Worm (Caenorhabditis elegans) whole organism, young adult: ENCODE measurements around the gene lin-15B.
A peak's percentile ranks its signal among the peaks of the same experiment; 100 is the strongest.

ENCODE experiments used
- B0019.2 ChIP-seq: fragments of 200-800 bp; sonication (Bioruptor generic); conservative IDR thresholded peaks from 2 replicates; pipeline ENCODE4 v1.3.6; 2022; ENCODE audit warnings: missing genetic modification reagents, missing genetic modification characterization, missing compliant biosample characterization
- B0035.1 ChIP-seq: sonication (generic microtip); optimal IDR thresholded peaks from 2 replicates; lab custom pipeline; 2016; ENCODE audit warnings: missing genetic modification characterization, mild to moderate bottlenecking, missing compliant biosample characterization, missing genotype, missing genetic modification reagents
- B0261.1 ChIP-seq: sonication (generic microtip); optimal IDR thresholded peaks from 2 replicates; lab custom pipeline; 2016; ENCODE audit warnings: mild to moderate bottlenecking, missing genetic modification characterization, moderate library complexity, missing compliant biosample characterization
- B0336.3 ChIP-seq: fragments of 200-800 bp; sonication (Bioruptor generic); IDR thresholded peaks from 2 replicates; pipeline ENCODE4 v1.3.6; 2022; ENCODE audit warnings: missing genetic modification characterization, missing compliant biosample characterization
- C06A6.2 ChIP-seq: fragments of 200-800 bp; sonication (Bioruptor generic); conservative IDR thresholded peaks from 2 replicates; pipeline ENCODE4 v1.3.6; 2022; ENCODE audit warnings: missing genetic modification characterization, missing compliant biosample characterization
- F10E7.11 ChIP-seq: sonication (generic microtip); optimal IDR thresholded peaks from 2 replicates; lab custom pipeline; 2017; ENCODE audit warnings: mild to moderate bottlenecking, missing genetic modification characterization, moderate library complexity, missing compliant biosample characterization
- F23B12.7 ChIP-seq: sonication (generic microtip); optimal IDR thresholded peaks from 2 replicates; lab custom pipeline; 2017; ENCODE audit warnings: missing genetic modification characterization, mild to moderate bottlenecking, missing compliant biosample characterization, antibody characterized with exemption, moderate library complexity; ENCODE audit not compliant: insufficient read depth
- F37B4.10 ChIP-seq: fragments of 200-800 bp; sonication (Bioruptor generic); IDR thresholded peaks from 2 replicates; pipeline ENCODE4 v1.3.6; 2022; ENCODE audit warnings: missing genetic modification characterization, missing compliant biosample characterization
- K12H6.12 ChIP-seq: fragments of 200-800 bp; sonication (Bioruptor generic); optimal IDR thresholded peaks from 2 replicates; lab custom pipeline; 2018; ENCODE audit warnings: mild to moderate bottlenecking, missing genetic modification characterization, missing compliant biosample characterization
- Y56A3A.18 ChIP-seq: fragments of 200-800 bp; sonication (Bioruptor generic); IDR thresholded peaks from 2 replicates; pipeline ENCODE4 v1.3.6; 2022; ENCODE audit warnings: missing genetic modification reagents, missing genetic modification characterization, missing compliant biosample characterization
- aptf-2 ChIP-seq: fragments of 200-800 bp; sonication (Bioruptor generic); conservative IDR thresholded peaks from 2 replicates; pipeline ENCODE4 v1.3.6; 2022; ENCODE audit warnings: missing genetic modification reagents, missing genetic modification characterization, missing compliant biosample characterization
- attf-5 ChIP-seq: fragments of 200-800 bp; sonication (Bioruptor generic); optimal IDR thresholded peaks from 2 replicates; lab custom pipeline; 2018; ENCODE audit warnings: mild to moderate bottlenecking, missing genetic modification characterization, missing compliant biosample characterization
- attf-6 ChIP-seq: fragments of 200-800 bp; sonication (Bioruptor generic); IDR thresholded peaks from 2 replicates; pipeline ENCODE4 v1.3.6; 2022; ENCODE audit warnings: missing genetic modification reagents, missing genetic modification characterization, missing compliant biosample characterization
- ceh-100 ChIP-seq: fragments of 200-800 bp; sonication (Bioruptor generic); IDR thresholded peaks from 2 replicates; pipeline ENCODE4 v1.3.6; 2022; ENCODE audit warnings: missing genetic modification reagents, missing genetic modification characterization, missing compliant biosample characterization
- ceh-40 ChIP-seq: fragments of 200-800 bp; sonication (Bioruptor generic); IDR thresholded peaks from 2 replicates; pipeline ENCODE4 v1.3.6; 2022; ENCODE audit warnings: missing genetic modification characterization, missing compliant biosample characterization
- ceh-58 ChIP-seq: fragments of 200-800 bp; sonication (Bioruptor generic); IDR thresholded peaks from 2 replicates; pipeline ENCODE4 v1.3.6; 2022; ENCODE audit warnings: missing genetic modification characterization, missing compliant biosample characterization
- die-1 ChIP-seq: sonication (generic microtip); optimal IDR thresholded peaks from 2 replicates; lab custom pipeline; 2016; ENCODE audit warnings: missing genotype, mild to moderate bottlenecking, missing genetic modification characterization, missing compliant biosample characterization
- dox-1 ChIP-seq: fragments of 200-800 bp; sonication (Bioruptor generic); IDR thresholded peaks from 2 replicates; pipeline ENCODE4 v1.3.6; 2022; ENCODE audit warnings: missing genetic modification reagents, missing genetic modification characterization, missing compliant biosample characterization
- egrh-3 ChIP-seq: fragments of 200-800 bp; sonication (Bioruptor generic); IDR thresholded peaks from 2 replicates; pipeline ENCODE4 v1.3.6; 2022; ENCODE audit warnings: missing genetic modification reagents, missing genetic modification characterization, missing compliant biosample characterization
- ets-4 ChIP-seq: fragments of 200-800 bp; sonication (Bioruptor generic); optimal IDR thresholded peaks from 2 replicates; lab custom pipeline; 2018; ENCODE audit warnings: mild to moderate bottlenecking, missing genetic modification characterization, missing compliant biosample characterization
- gei-17 ChIP-seq: fragments of 200-800 bp; sonication (Bioruptor generic); optimal IDR thresholded peaks from 2 replicates; lab custom pipeline; 2018; ENCODE audit warnings: mild to moderate bottlenecking, missing genetic modification characterization, missing compliant biosample characterization
- hmg-20 ChIP-seq: fragments of 200-800 bp; sonication (Bioruptor generic); IDR thresholded peaks from 2 replicates; pipeline ENCODE4 v1.3.6; 2022; ENCODE audit warnings: missing genetic modification reagents, missing genetic modification characterization, missing compliant biosample characterization
- let-526 ChIP-seq: fragments of 200-800 bp; sonication (Bioruptor generic); IDR thresholded peaks from 2 replicates; pipeline ENCODE4 v1.3.6; 2022; ENCODE audit warnings: missing genetic modification reagents, missing genetic modification characterization, missing compliant biosample characterization
- lin-35 ChIP-seq, 3 experiments: fragments of 150-350 bp in 2 of 3; sonication (generic microtip) in 1 of 3; optimal IDR thresholded peaks; 2 replicates each; lab custom pipeline; 2014 to 2018; ENCODE audit warnings: missing biosample characterization in 3 of 3, missing genetic modification characterization in 3 of 3, missing genetic modification reagents in 3 of 3
- lin-40 ChIP-seq: sonication (generic microtip); optimal IDR thresholded peaks from 2 replicates; lab custom pipeline; 2016; ENCODE audit warnings: missing genetic modification characterization, mild to moderate bottlenecking, missing compliant biosample characterization, missing genotype, missing genetic modification reagents
- lin-54 ChIP-seq: fragments of 200-800 bp; sonication (Bioruptor generic); optimal IDR thresholded peaks from 2 replicates; lab custom pipeline; 2018; ENCODE audit warnings: mild to moderate bottlenecking, missing genetic modification characterization, missing compliant biosample characterization
- madf-8 ChIP-seq: fragments of 200-800 bp; sonication (Bioruptor generic); conservative IDR thresholded peaks from 2 replicates; pipeline ENCODE4 v1.3.6; 2022; ENCODE audit warnings: missing genetic modification reagents, missing genetic modification characterization, missing compliant biosample characterization
- mxl-1 ChIP-seq: sonication (generic microtip); optimal IDR thresholded peaks from 2 replicates; lab custom pipeline; 2016; ENCODE audit warnings: missing genetic modification characterization, missing compliant biosample characterization
- nfya-1 ChIP-seq: sonication (generic microtip); optimal IDR thresholded peaks from 2 replicates; lab custom pipeline; 2017; ENCODE audit warnings: antibody characterized with exemption, missing compliant biosample characterization, missing genetic modification characterization, borderline replicate concordance; ENCODE audit not compliant: insufficient read depth
- nfyb-1 ChIP-seq: fragments of 200-800 bp; sonication (Bioruptor generic); IDR thresholded peaks from 2 replicates; pipeline ENCODE4 v1.3.6; 2022; ENCODE audit warnings: missing genetic modification reagents, missing genetic modification characterization, missing compliant biosample characterization
- pbrm-1 ChIP-seq: fragments of 200-800 bp; sonication (Bioruptor generic); IDR thresholded peaks from 2 replicates; pipeline ENCODE4 v1.3.6; 2022; ENCODE audit warnings: missing genetic modification reagents, missing genetic modification characterization, missing compliant biosample characterization
- rcor-1 ChIP-seq: fragments of 200-800 bp; sonication (Bioruptor generic); IDR thresholded peaks from 2 replicates; pipeline ENCODE4 v1.3.6; 2022; ENCODE audit warnings: missing genetic modification reagents, missing genetic modification characterization, missing compliant biosample characterization
- sea-2 ChIP-seq: fragments of 200-800 bp; sonication (Bioruptor generic); IDR thresholded peaks from 2 replicates; pipeline ENCODE4 v1.3.6; 2022; ENCODE audit warnings: missing genetic modification characterization, missing compliant biosample characterization
- snpc-1.1 ChIP-seq: sonication (generic microtip); optimal IDR thresholded peaks from 2 replicates; lab custom pipeline; 2017; ENCODE audit warnings: missing genetic modification characterization, mild to moderate bottlenecking, missing compliant biosample characterization, antibody characterized with exemption, moderate library complexity, missing genotype, missing genetic modification reagents; ENCODE audit not compliant: insufficient read depth
- snpc-1.3 ChIP-seq: sonication (generic microtip); optimal IDR thresholded peaks from 2 replicates; lab custom pipeline; 2017; ENCODE audit warnings: missing genetic modification characterization, mild to moderate bottlenecking, missing compliant biosample characterization, antibody characterized with exemption, moderate library complexity, missing genotype, missing genetic modification reagents; ENCODE audit not compliant: insufficient read depth
- snpc-4 ChIP-seq, 5 experiments: fragments of 150-350 bp in 1 of 5; sonication (generic microtip) in 4 of 5; optimal IDR thresholded peaks; 2 replicates each; lab custom pipeline; 2014 to 2018; ENCODE audit warnings: missing genetic modification characterization in 5 of 5, missing biosample characterization in 3 of 5, antibody characterized with exemption in 2 of 5, mild to moderate bottlenecking in 2 of 5, missing compliant biosample characterization in 2 of 5, missing genotype in 2 of 5, moderate library complexity in 2 of 5, missing genetic modification reagents in 1 of 5
- sptf-2 ChIP-seq: fragments of 200-800 bp; sonication (Bioruptor generic); optimal IDR thresholded peaks from 2 replicates; lab custom pipeline; 2018; ENCODE audit warnings: mild to moderate bottlenecking, missing genetic modification characterization, missing compliant biosample characterization
- tbx-9 ChIP-seq: sonication (generic microtip); optimal IDR thresholded peaks from 2 replicates; lab custom pipeline; 2016; ENCODE audit warnings: borderline replicate concordance, missing genetic modification characterization, inconsistent platforms, missing compliant biosample characterization
- tlf-1 ChIP-seq: fragments of 200-800 bp; sonication (Bioruptor generic); optimal IDR thresholded peaks from 2 replicates; lab custom pipeline; 2018; ENCODE audit warnings: mild to moderate bottlenecking, missing genetic modification characterization, missing compliant biosample characterization
- unc-130 ChIP-seq: sonication (generic microtip); optimal IDR thresholded peaks from 2 replicates; lab custom pipeline; 2016; ENCODE audit warnings: missing genetic modification reagents, missing genetic modification characterization, missing compliant biosample characterization
- unc-62 ChIP-seq: fragments of 150-350 bp; optimal IDR thresholded peaks from 2 replicates; lab custom pipeline; 2014; ENCODE audit warnings: missing biosample characterization, missing genetic modification reagents, missing genetic modification characterization
- zim-3 ChIP-seq: sonication (generic microtip); optimal IDR thresholded peaks from 2 replicates; lab custom pipeline; 2017; ENCODE audit warnings: mild to moderate bottlenecking, missing genetic modification characterization, moderate library complexity, missing compliant biosample characterization
- ztf-22 ChIP-seq: fragments of 200-800 bp; sonication (Bioruptor generic); optimal IDR thresholded peaks from 2 replicates; lab custom pipeline; 2018; ENCODE audit warnings: mild to moderate bottlenecking, missing genetic modification characterization, moderate library complexity, missing compliant biosample characterization
- ztf-25 ChIP-seq: fragments of 200-800 bp; sonication (Bioruptor generic); IDR thresholded peaks from 2 replicates; pipeline ENCODE4 v1.3.6; 2022; ENCODE audit warnings: missing genetic modification reagents, missing genetic modification characterization, missing compliant biosample characterization
- ztf-26 ChIP-seq: sonication (generic microtip); optimal IDR thresholded peaks from 2 replicates; lab custom pipeline; 2017; ENCODE audit warnings: missing genetic modification characterization, missing compliant biosample characterization
- ztf-28 ChIP-seq: fragments of 200-800 bp; sonication (Bioruptor generic); IDR thresholded peaks from 2 replicates; pipeline ENCODE4 v1.3.6; 2022; ENCODE audit warnings: missing genetic modification reagents, missing genetic modification characterization, missing compliant biosample characterization

Gene lin-15B

DNA sequence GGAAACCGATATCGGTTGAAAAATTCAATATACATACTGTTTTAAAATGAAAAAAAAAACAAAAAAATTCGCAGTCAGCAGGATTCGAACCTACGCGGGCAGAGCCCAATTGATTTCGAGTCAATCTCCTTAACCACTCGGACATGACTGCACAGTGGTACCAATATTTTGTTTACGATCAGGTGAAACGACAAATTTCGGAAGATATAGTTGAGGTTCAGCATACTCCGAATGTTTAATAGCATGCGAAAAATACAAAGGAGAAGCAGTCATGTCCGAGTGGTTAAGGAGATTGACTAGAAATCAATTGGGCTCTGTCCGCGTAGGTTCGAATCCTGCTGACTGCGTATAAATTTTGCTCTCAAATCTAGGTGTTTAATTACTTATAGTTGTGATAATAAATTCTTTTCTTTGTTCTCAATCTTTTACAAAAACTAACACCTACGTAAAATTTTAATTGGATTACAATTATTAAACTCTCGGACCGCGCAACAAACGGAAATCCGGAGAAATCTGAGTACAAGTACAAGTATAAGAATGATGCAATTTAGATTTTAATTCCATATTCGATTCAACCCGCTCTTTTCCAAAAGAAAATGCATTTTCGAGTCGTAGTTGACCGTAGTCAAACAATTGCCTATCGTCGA, 47.5 kb downstream of the lin-15B start, which contains the start of gene Y7A5A.13 (continued):
- TF ChIP-seq snpc-1.1 (tag; lab: Kevin White, UChicago) = peak; percentile 62
- TF ChIP-seq F37B4.10 (GFP tag; lab: Robert Waterston, UW) = no peak
- TF ChIP-seq ztf-28 (GFP tag; lab: Robert Waterston, UW) = no peak
- TF ChIP-seq lin-40 = no peak
- TF ChIP-seq sea-2 (GFP tag; lab: Robert Waterston, UW) = no peak
- no peak for TF ChIP-seq F23B12.7 (tag; lab: Kevin White, UChicago)
- no peak for TF ChIP-seq sptf-2 (GFP tag; lab: Kevin White, UChicago)
- TF ChIP-seq rcor-1 (GFP tag; lab: Robert Waterston, UW) = peak; percentile 54
- TF ChIP-seq B0019.2 (GFP tag; lab: Robert Waterston, UW) = no peak
- no peak for TF ChIP-seq K12H6.12
- TF ChIP-seq Y56A3A.18 (GFP tag; lab: Robert Waterston, UW) = 0 out of 2 replicates have a peak, but pooled peaks have one; percentile 46
- TF ChIP-seq C06A6.2 = no peak; the same call in 1 of the 2 replicates
- TF ChIP-seq tlf-1 (GFP tag; lab: Kevin White, UChicago) = no peak
- peak in 1 of 3 experiments; percentile 31 for TF ChIP-seq lin-35 (GFP tag; optimal IDR thresholded peaks at IDR 0.05; lab: Kevin White, UChicago)
- TF ChIP-seq snpc-1.3 (tag; lab: Kevin White, UChicago) = peak; percentile 21
- TF ChIP-seq pbrm-1 (GFP tag; lab: Robert Waterston, UW) = peak; percentile 74
- no peak for TF ChIP-seq ztf-25 (GFP tag; lab: Robert Waterston, UW)
- peak; percentile 21 for TF ChIP-seq attf-5 (GFP tag; lab: Kevin White, UChicago)
- peak; percentile 78 for TF ChIP-seq die-1 (tag; lab: Kevin White, UChicago)
- TF ChIP-seq tbx-9 (tag; lab: Kevin White, UChicago) = no peak
- TF ChIP-seq ceh-100 = no peak
- no peak for TF ChIP-seq lin-54 (GFP tag; lab: Kevin White, UChicago)
- TF ChIP-seq ceh-58 (GFP tag; lab: Robert Waterston, UW) = no peak
- TF ChIP-seq ztf-22 (GFP tag; lab: Kevin White, UChicago) = no peak
- no peak for TF ChIP-seq unc-130 (GFP tag; lab: Kevin White, UChicago)
- TF ChIP-seq nfyb-1 (GFP tag; lab: Robert Waterston, UW) = peak; percentile 73
- no peak for TF ChIP-seq aptf-2 (GFP tag; lab: Robert Waterston, UW)
- TF ChIP-seq ceh-40 (GFP tag; lab: Robert Waterston, UW) = peak; percentile 62; the same call in 1 of the 2 replicates
- TF ChIP-seq F10E7.11 = no peak
- TF ChIP-seq nfya-1 (tag; lab: Kevin White, UChicago) = no peak
- peak; percentile 88 for TF ChIP-seq B0261.1 (tag; lab: Kevin White, UChicago)
- TF ChIP-seq dox-1 (GFP tag; lab: Robert Waterston, UW) = peak; percentile 64
- peak; percentile 51 for TF ChIP-seq snpc-4 (GFP tag; optimal IDR thresholded peaks at IDR 0.05; lab: Kevin White, UChicago)
- TF ChIP-seq snpc-4 (tag; optimal IDR thresholded peaks at IDR 0.05; lab: Kevin White, UChicago) = peak in 3 of 4 experiments; percentile 62 to 78 (median 68)
- TF ChIP-seq B0035.1 (tag; lab: Kevin White, UChicago) = peak; percentile 6
- peak; percentile 32 for TF ChIP-seq ztf-26
- 0 out of 2 replicates have a peak, but pooled peaks have one; percentile 35 for TF ChIP-seq attf-6 (GFP tag; lab: Robert Waterston, UW)
- peak; percentile 57; the same call in 1 of the 2 replicates for TF ChIP-seq hmg-20
- TF ChIP-seq zim-3 = peak; percentile 15
- no peak for TF ChIP-seq ets-4 (GFP tag; lab: Kevin White, UChicago)
- no peak for TF ChIP-seq B0336.3 (GFP tag; lab: Robert Waterston, UW)
- TF ChIP-seq mxl-1 (tag; lab: Kevin White, UChicago) = no peak
- no peak for TF ChIP-seq madf-8 (GFP tag; lab: Robert Waterston, UW)
- no peak for TF ChIP-seq gei-17
- no peak; the same call in 1 of the 2 replicates for TF ChIP-seq egrh-3 (GFP tag; lab: Robert Waterston, UW)
- TF ChIP-seq unc-62 = no peak
- TF ChIP-seq let-526 (GFP tag; lab: Robert Waterston, UW) = no peak
